Fruit fly (Drosophila melanogaster) whole organism, embryonic: ENCODE data around the gene CG3634.

Experiments
- ATbp ChIP-seq: fragments of 200-800 bp; sonication (Bioruptor generic); optimal IDR thresholded peaks from 2 replicates; lab custom pipeline; 2017; ENCODE audit warnings: missing biosample characterization, mild to moderate bottlenecking, missing genetic modification characterization, missing genetic modification reagents
- Ada2b ChIP-seq: fragments of 200-800 bp; sonication (Bioruptor generic); IDR thresholded peaks from 2 replicates; pipeline ENCODE4 v1.3.6; 2022; ENCODE audit warnings: missing biosample characterization, missing genetic modification characterization
- CG12071 ChIP-seq: fragments of 200-800 bp; sonication (Bioruptor generic); optimal IDR thresholded peaks from 3 replicates; lab custom pipeline; 2018; ENCODE audit warnings: missing biosample characterization, mild to moderate bottlenecking, missing genetic modification characterization
- CG12744 ChIP-seq: fragments of 200-800 bp; sonication (Bioruptor generic); optimal IDR thresholded peaks from 2 replicates; lab custom pipeline; 2016; ENCODE audit warnings: missing biosample characterization, missing genetic modification characterization
- CG1647 ChIP-seq: fragments of 200-800 bp; sonication (Bioruptor generic); optimal IDR thresholded peaks from 3 replicates; lab custom pipeline; 2016; ENCODE audit warnings: missing biosample characterization, missing genetic modification characterization
- CG16779 ChIP-seq: fragments of 200-800 bp; sonication (Bioruptor generic); IDR thresholded peaks from 2 replicates; pipeline ENCODE4 v1.3.6; 2022; ENCODE audit warnings: missing biosample characterization, missing genetic modification characterization
- CG17328 ChIP-seq: fragments of 200-800 bp; sonication (Bioruptor generic); IDR thresholded peaks from 2 replicates; pipeline ENCODE4 v1.3.6; 2022; ENCODE audit warnings: missing biosample characterization, missing genetic modification characterization
- CG3281 ChIP-seq: fragments of 200-800 bp; sonication (Bioruptor generic); optimal IDR thresholded peaks from 3 replicates; lab custom pipeline; 2017; ENCODE audit warnings: missing biosample characterization, mild to moderate bottlenecking, missing genetic modification characterization
- CG33557 ChIP-seq: fragments of 200-800 bp; sonication (Bioruptor generic); optimal IDR thresholded peaks from 2 replicates; lab custom pipeline; 2019; ENCODE audit warnings: missing biosample characterization, mild to moderate bottlenecking, missing genetic modification characterization, moderate library complexity
- CG3726 ChIP-seq: fragments of 200-800 bp; sonication (Bioruptor generic); IDR thresholded peaks from 3 replicates; pipeline ENCODE4, ENCODE4 v1.3.6; 2022; ENCODE audit warnings: missing biosample characterization, missing genetic modification characterization
- CG4424 ChIP-seq: fragments of 200-800 bp; sonication (Bioruptor generic); optimal IDR thresholded peaks from 3 replicates; lab custom pipeline; 2016; ENCODE audit warnings: missing biosample characterization, missing genetic modification characterization
- CG7963 ChIP-seq: fragments of 200-800 bp; sonication (Bioruptor generic); IDR thresholded peaks from 3 replicates; pipeline ENCODE4 v1.3.6; 2022; ENCODE audit warnings: missing biosample characterization, missing genetic modification characterization; ENCODE audit not compliant: partially characterized antibody
- CG8290 ChIP-seq, 3 experiments: fragments of 200-800 bp; sonication (Bioruptor generic); optimal IDR thresholded peaks; 2 replicates each; lab custom pipeline; 2016 to 2019; ENCODE audit warnings: missing biosample characterization in 3 of 3, missing genetic modification characterization in 3 of 3, mild to moderate bottlenecking in 2 of 3, moderate library complexity in 1 of 3
- CG8944 ChIP-seq: fragments of 200-800 bp; sonication (Bioruptor generic); optimal IDR thresholded peaks from 3 replicates; lab custom pipeline; 2016; ENCODE audit warnings: missing biosample characterization, missing genetic modification characterization
- CG9609 ChIP-seq: fragments of 200-800 bp; sonication (Bioruptor generic); optimal IDR thresholded peaks from 3 replicates; lab custom pipeline; 2016; ENCODE audit warnings: missing biosample characterization, missing genetic modification characterization
- CHES-1-like ChIP-seq: fragments of 200-800 bp; sonication (Bioruptor generic); optimal IDR thresholded peaks from 2 replicates; lab custom pipeline; 2016; ENCODE audit warnings: missing biosample characterization, missing genetic modification characterization
- D19A ChIP-seq: fragments of 200-800 bp; optimal IDR thresholded peaks from 3 replicates; lab custom pipeline; 2019; ENCODE audit warnings: missing biosample characterization, mild to moderate bottlenecking, missing genetic modification characterization, moderate library complexity
- Dad ChIP-seq: fragments of 200-800 bp; sonication (Bioruptor generic); optimal IDR thresholded peaks from 3 replicates; lab custom pipeline; 2016; ENCODE audit warnings: missing biosample characterization, missing genetic modification characterization
- Ets97D ChIP-seq: fragments of 200-800 bp; sonication (Bioruptor generic); optimal IDR thresholded peaks from 3 replicates; lab custom pipeline; 2016; ENCODE audit warnings: missing biosample characterization, missing genetic modification characterization
- HLH54F ChIP-seq: fragments of 200-800 bp; sonication (Bioruptor generic); optimal IDR thresholded peaks from 3 replicates; lab custom pipeline; 2016; ENCODE audit warnings: missing biosample characterization, missing genetic modification characterization
- Hey ChIP-seq: fragments of 200-800 bp; sonication (Bioruptor generic); optimal IDR thresholded peaks from 3 replicates; lab custom pipeline; 2018; ENCODE audit warnings: missing biosample characterization, mild to moderate bottlenecking, missing genetic modification characterization
- Meics ChIP-seq: fragments of 200-800 bp; sonication (Bioruptor generic); optimal IDR thresholded peaks from 2 replicates; lab custom pipeline; 2017; ENCODE audit warnings: missing biosample characterization, mild to moderate bottlenecking, missing genetic modification characterization
- Nf-YC ChIP-seq: fragments of 200-800 bp; optimal IDR thresholded peaks from 3 replicates; lab custom pipeline; 2019; ENCODE audit warnings: missing biosample characterization, mild to moderate bottlenecking, missing genetic modification characterization, moderate library complexity
- NfI ChIP-seq: fragments of 200-800 bp; sonication (Bioruptor generic); optimal IDR thresholded peaks from 3 replicates; lab custom pipeline; 2018; ENCODE audit warnings: missing biosample characterization, mild to moderate bottlenecking, missing genetic modification characterization, moderate library complexity
- Oaz ChIP-seq: fragments of 200-800 bp; sonication (Bioruptor generic); IDR thresholded peaks from 2 replicates; pipeline ENCODE4 v1.3.6; 2022; ENCODE audit warnings: missing biosample characterization, missing genetic modification characterization
- Pdp1 ChIP-seq, 2 experiments: fragments of 200-800 bp; sonication (Bioruptor generic); optimal IDR thresholded peaks; 3 replicates each; lab custom pipeline; 2016; ENCODE audit warnings: missing biosample characterization in 2 of 2, missing genetic modification characterization in 2 of 2, mild to moderate bottlenecking in 1 of 2, moderate library complexity in 1 of 2
- Ptx1 ChIP-seq: fragments of 200-800 bp; sonication (Bioruptor generic); IDR thresholded peaks from 2 replicates; pipeline ENCODE4 v1.3.6; 2022; ENCODE audit warnings: missing biosample characterization, missing genetic modification characterization
- Taf1 ChIP-seq: fragments of 200-800 bp; sonication (Bioruptor generic); IDR thresholded peaks from 2 replicates; pipeline ENCODE4 v1.3.6; 2022; ENCODE audit warnings: missing biosample characterization, missing genetic modification characterization
- Xbp1 ChIP-seq: fragments of 200-800 bp; sonication (Bioruptor generic); optimal IDR thresholded peaks from 3 replicates; lab custom pipeline; 2016; ENCODE audit warnings: missing biosample characterization, mild to moderate bottlenecking, missing genetic modification characterization
- Xrp1 ChIP-seq: fragments of 200-800 bp; sonication (Bioruptor generic); IDR thresholded peaks from 2 replicates; pipeline ENCODE4 v1.3.6; 2022; ENCODE audit warnings: missing biosample characterization, missing genetic modification characterization
- ab ChIP-seq: fragments of 200-800 bp; sonication (Bioruptor generic); optimal IDR thresholded peaks from 2 replicates; lab custom pipeline; 2016; ENCODE audit warnings: missing biosample characterization, missing genetic modification characterization
- aop ChIP-seq: fragments of 200-800 bp; sonication (Bioruptor generic); IDR thresholded peaks from 2 replicates; pipeline ENCODE4 v1.3.6; 2022; ENCODE audit warnings: missing biosample characterization, missing genetic modification characterization
- ato ChIP-seq: fragments of 200-800 bp; sonication (Bioruptor generic); IDR thresholded peaks from 2 replicates; pipeline ENCODE4 v1.3.6; 2022; ENCODE audit warnings: missing biosample characterization, missing genetic modification characterization; ENCODE audit not compliant: partially characterized antibody
- crol ChIP-seq: fragments of 200-800 bp; sonication (Bioruptor generic); IDR thresholded peaks from 2 replicates; pipeline ENCODE4 v1.3.6; 2022; ENCODE audit warnings: missing biosample characterization, missing genetic modification characterization
- fd3F ChIP-seq: fragments of 200-800 bp; sonication (Bioruptor generic); optimal IDR thresholded peaks from 2 replicates; lab custom pipeline; 2018; ENCODE audit warnings: missing biosample characterization, mild to moderate bottlenecking, missing genetic modification characterization, moderate library complexity
- gsb-n ChIP-seq: fragments of 200-800 bp; sonication (Bioruptor generic); optimal IDR thresholded peaks from 3 replicates; lab custom pipeline; 2018; ENCODE audit warnings: missing biosample characterization, mild to moderate bottlenecking, missing genetic modification characterization
- jing ChIP-seq: fragments of 200-800 bp; sonication (Bioruptor generic); optimal IDR thresholded peaks from 2 replicates; lab custom pipeline; 2018; ENCODE audit warnings: missing biosample characterization, mild to moderate bottlenecking, missing genetic modification characterization
- kni ChIP-seq: fragments of 200-800 bp; sonication (Bioruptor generic); optimal IDR thresholded peaks from 3 replicates; lab custom pipeline; 2017; ENCODE audit warnings: mild to moderate bottlenecking, missing biosample characterization, missing genetic modification reagents, missing genetic modification characterization
- mirr ChIP-seq: fragments of 200-800 bp; sonication (Bioruptor generic); optimal IDR thresholded peaks from 3 replicates; lab custom pipeline; 2018; ENCODE audit warnings: missing biosample characterization, mild to moderate bottlenecking, missing genetic modification characterization
- nau ChIP-seq: fragments of 200-800 bp; sonication (Bioruptor generic); optimal IDR thresholded peaks from 3 replicates; lab custom pipeline; 2017; ENCODE audit warnings: missing biosample characterization, mild to moderate bottlenecking, missing genetic modification characterization, missing genetic modification reagents
- peb ChIP-seq: fragments of 200-800 bp; sonication (Bioruptor generic); IDR thresholded peaks from 2 replicates; pipeline ENCODE4 v1.3.6; 2022; ENCODE audit warnings: missing biosample characterization, missing genetic modification characterization
- pfk ChIP-seq: fragments of 200-800 bp; sonication (Bioruptor generic); optimal IDR thresholded peaks from 2 replicates; lab custom pipeline; 2018; ENCODE audit warnings: missing biosample characterization, mild to moderate bottlenecking, missing genetic modification characterization, moderate library complexity
- ranshi ChIP-seq: fragments of 200-800 bp; sonication (Bioruptor generic); IDR thresholded peaks from 2 replicates; pipeline ENCODE4 v1.3.6; 2022; ENCODE audit warnings: missing biosample characterization, missing genetic modification characterization
- run ChIP-seq: fragments of 200-800 bp; sonication (Bioruptor generic); optimal IDR thresholded peaks from 3 replicates; lab custom pipeline; 2018; ENCODE audit warnings: missing biosample characterization, mild to moderate bottlenecking, missing genetic modification characterization
- sens-2 ChIP-seq: fragments of 200-800 bp; sonication (Bioruptor generic); IDR thresholded peaks from 2 replicates; pipeline ENCODE4 v1.3.6; 2022; ENCODE audit warnings: missing biosample characterization, missing genetic modification characterization
- sisA ChIP-seq: fragments of 200-800 bp; sonication (Bioruptor generic); IDR thresholded peaks from 2 replicates; pipeline ENCODE4 v1.3.6; 2022; ENCODE audit warnings: missing biosample characterization, missing genetic modification characterization
- slp2 ChIP-seq: fragments of 200-800 bp; sonication (Bioruptor generic); optimal IDR thresholded peaks from 2 replicates; lab custom pipeline; 2016; ENCODE audit warnings: missing biosample characterization, missing genetic modification characterization
- so ChIP-seq: fragments of 200-800 bp; sonication (Bioruptor generic); IDR thresholded peaks from 3 replicates; pipeline ENCODE4 v1.3.6; 2022; ENCODE audit warnings: missing biosample characterization, missing genetic modification characterization
- zen ChIP-seq: fragments of 200-800 bp; sonication (Bioruptor generic); optimal IDR thresholded peaks from 3 replicates; lab custom pipeline; 2018; ENCODE audit warnings: missing biosample characterization, mild to moderate bottlenecking, missing genetic modification characterization, moderate library complexity

The CG3634 gene

DNA sequence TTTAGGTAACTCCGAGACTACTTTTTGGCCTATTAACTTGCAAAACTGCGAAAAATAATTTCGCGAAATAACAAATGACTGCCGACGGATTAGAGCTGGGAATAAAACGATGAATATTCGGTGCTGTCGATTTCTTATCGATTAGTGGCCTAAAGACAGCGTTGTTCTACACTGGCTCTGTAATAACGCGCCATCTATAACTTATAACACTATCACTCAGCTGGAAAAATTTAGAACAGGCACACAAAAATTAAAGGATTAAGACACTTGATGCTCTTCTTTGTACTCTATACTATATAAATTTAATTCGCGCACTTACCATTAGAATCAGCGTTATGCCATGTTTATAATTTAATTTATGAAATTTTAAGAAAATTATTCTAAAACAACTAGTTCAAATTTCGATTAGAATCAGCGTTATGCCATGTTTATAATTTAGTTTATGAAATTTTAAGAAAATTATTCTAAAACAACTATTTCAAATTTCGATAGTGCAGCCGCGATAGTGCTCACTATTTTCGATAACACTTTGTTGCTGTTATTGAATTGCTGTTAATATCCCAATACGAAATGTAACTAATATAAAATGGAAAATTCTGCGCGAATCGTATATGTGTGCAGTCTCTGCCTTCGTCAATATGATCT, 32.5 kb upstream of the CG3634 start, which contains the start of the genes CSN3 and CG11456 (continued):
- peak; percentile 57 for TF ChIP-seq NfI
- peak; percentile 94 for TF ChIP-seq D19A
- peak; percentile 45; the same call in 1 of the 2 replicates for TF ChIP-seq ranshi (GFP tag; lab: Robert Waterston, UW)
- TF ChIP-seq ATbp (GFP tag; lab: Kevin White, UChicago): no peak
- peak; percentile 39; the same call in 1 of the 2 replicates for TF ChIP-seq Ada2b (GFP tag; lab: Robert Waterston, UW)
- peak; percentile 44; the same call in 1 of the 2 replicates for TF ChIP-seq Taf1
- no peak for TF ChIP-seq Nf-YC
- TF ChIP-seq CG1647 (GFP tag; lab: Kevin White, UChicago): peak; percentile 51
- no peak for TF ChIP-seq jing (GFP tag; lab: Kevin White, UChicago)
- no peak for TF ChIP-seq CG33557 (GFP tag; lab: Kevin White, UChicago)
- peak; percentile 72 for TF ChIP-seq CG7963
- TF ChIP-seq Hey (tag; lab: Kevin White, UChicago): no peak
- no peak for TF ChIP-seq mirr (GFP tag; lab: Kevin White, UChicago)
- TF ChIP-seq Xrp1 (GFP tag; lab: Robert Waterston, UW): peak; percentile 52
- peak; percentile 72 for TF ChIP-seq Ets97D (GFP tag; lab: Kevin White, UChicago)
- no peak for TF ChIP-seq sens-2 (GFP tag; lab: Robert Waterston, UW)
- no peak for TF ChIP-seq run (tag; lab: Kevin White, UChicago)
- peak; percentile 30 for TF ChIP-seq nau (GFP tag; lab: Kevin White, UChicago)
- TF ChIP-seq CG16779: no peak
- peak; percentile 58 for TF ChIP-seq CG9609 (GFP tag; lab: Kevin White, UChicago)
- peak; percentile 34 for TF ChIP-seq slp2 (GFP tag; lab: Kevin White, UChicago)
- TF ChIP-seq CG12071: no peak
- peak; percentile 50; the same call in 1 of the 2 replicates for TF ChIP-seq ato (GFP tag; lab: Robert Waterston, UW)
- TF ChIP-seq Xbp1 (GFP tag; lab: Kevin White, UChicago): peak; percentile 67
- TF ChIP-seq gsb-n: no peak
- TF ChIP-seq CG12744 (GFP tag; lab: Kevin White, UChicago): no peak
- peak; percentile 32 for TF ChIP-seq Dad (GFP tag; lab: Kevin White, UChicago)
- no peak for TF ChIP-seq kni
- no peak for TF ChIP-seq aop (GFP tag; lab: Robert Waterston, UW)
- peak; percentile 48 for TF ChIP-seq CG4424
- no peak for TF ChIP-seq pfk
- TF ChIP-seq CG8944 (GFP tag; lab: Kevin White, UChicago): peak; percentile 28
- TF ChIP-seq ab (GFP tag; lab: Kevin White, UChicago): no peak
- TF ChIP-seq CG3281: peak; percentile 14
- 0 out of 2 replicates have a peak, but pooled peaks have one; percentile 27 for TF ChIP-seq sisA
- TF ChIP-seq CG3726 (GFP tag; lab: Robert Waterston, UW): no peak
- no peak for TF ChIP-seq Oaz (GFP tag; lab: Robert Waterston, UW)
- no peak for TF ChIP-seq crol (GFP tag; lab: Robert Waterston, UW)
- TF ChIP-seq so (GFP tag; lab: Robert Waterston, UW): no peak
- no peak for TF ChIP-seq peb (GFP tag; lab: Robert Waterston, UW)
- peak; percentile 52 for TF ChIP-seq HLH54F
- peak; percentile 98 for TF ChIP-seq CG8290 (GFP tag; optimal IDR thresholded peaks at IDR 0.05; lab: Kevin White, UChicago)
- TF ChIP-seq CG8290 (tag; optimal IDR thresholded peaks at IDR 0.05; lab: Kevin White, UChicago): peak; percentile 96 to 97
- peak; percentile 34; the same call in 1 of the 2 replicates for TF ChIP-seq Ptx1 (GFP tag; lab: Robert Waterston, UW)
- TF ChIP-seq fd3F (GFP tag; lab: Kevin White, UChicago): no peak
- TF ChIP-seq CHES-1-like: peak; percentile 54
- no peak for TF ChIP-seq Meics (GFP tag; lab: Kevin White, UChicago)
- TF ChIP-seq zen (tag; lab: Kevin White, UChicago): no peak
- peak in 1 of 2 experiments; percentile 33 for TF ChIP-seq Pdp1 (GFP tag; optimal IDR thresholded peaks at IDR 0.05; lab: Kevin White, UChicago)
- 0 out of 2 replicates have a peak, but pooled peaks have one; percentile 14 for TF ChIP-seq CG17328
